Worm (Caenorhabditis elegans) whole organism, midembryonic: ENCODE data around the gene cids-1.

ENCODE experiments used
- T22C8.4 ChIP-seq: fragments of 200-800 bp; sonication (Bioruptor generic); IDR thresholded peaks from 2 replicates; pipeline ENCODE4 v1.3.6; 2022; ENCODE audit warnings: missing genetic modification characterization, missing compliant biosample characterization
- cog-1 ChIP-seq: sonication (generic microtip); optimal IDR thresholded peaks from 2 replicates; lab custom pipeline; 2016; ENCODE audit warnings: missing genetic modification characterization, missing compliant biosample characterization
- flt-1 ChIP-seq: fragments of 200-800 bp; sonication (Bioruptor generic); IDR thresholded peaks from 2 replicates; pipeline ENCODE4 v1.3.6; 2022; ENCODE audit warnings: missing genetic modification characterization, missing compliant biosample characterization
- tab-1 ChIP-seq: fragments of 200-800 bp; sonication (Bioruptor generic); IDR thresholded peaks from 2 replicates; pipeline ENCODE4 v1.3.6; 2022; ENCODE audit warnings: missing genetic modification characterization, missing compliant biosample characterization
- ztf-23 ChIP-seq: fragments of 200-800 bp; sonication (Bioruptor generic); IDR thresholded peaks from 2 replicates; pipeline ENCODE4 v1.3.6; 2022; ENCODE audit warnings: missing genetic modification reagents, missing genetic modification characterization, missing compliant biosample characterization

DNA sequence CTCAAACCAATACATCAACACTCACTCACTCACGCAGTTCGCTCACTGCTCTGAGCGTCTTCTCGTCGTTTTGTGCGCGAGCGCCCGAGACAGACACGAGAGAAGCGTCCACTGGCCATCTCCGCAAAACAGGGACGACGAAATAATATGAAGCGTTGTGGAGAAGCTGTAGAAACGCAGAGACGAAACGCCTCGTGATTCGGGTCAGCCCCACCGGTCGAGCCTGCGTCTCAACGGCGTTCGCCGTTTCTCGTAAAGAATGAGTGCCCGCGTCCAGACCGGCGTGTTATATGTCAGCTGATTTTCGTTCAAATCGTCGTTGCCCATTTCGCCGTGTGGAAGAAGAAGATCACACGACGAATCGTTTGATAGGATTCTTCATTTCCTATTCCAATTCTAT is 16.7 kb upstream of the cids-1 start, which contains the start of gene fbxl-1:
- TF ChIP-seq ztf-23 (GFP tag; lab: Robert Waterston, UW) (no peak), flt-1 (peak; percentile 63), cog-1 (tag; lab: Kevin White, UChicago) (no peak), T22C8.4 (GFP tag; lab: Robert Waterston, UW) (no peak), tab-1 (GFP tag; lab: Robert Waterston, UW) (no peak)
